Fruit fly (Drosophila melanogaster) whole organism, adult: ENCODE data around the gene Gr28b.

Experiments used
- CG1620 ChIP-seq: fragments of 200-800 bp; sonication (Bioruptor generic); optimal IDR thresholded peaks from 2 replicates; lab custom pipeline; 2016; ENCODE audit warnings: missing biosample characterization, missing genetic modification characterization
- Clk ChIP-seq: fragments of 200-800 bp; sonication (Bioruptor generic); optimal IDR thresholded peaks from 2 replicates; lab custom pipeline; 2017; ENCODE audit warnings: missing biosample characterization, missing genetic modification characterization
- Crg-1 ChIP-seq: fragments of 200-800 bp; sonication (Bioruptor generic); optimal IDR thresholded peaks from 2 replicates; lab custom pipeline; 2016; ENCODE audit warnings: missing biosample characterization, missing genetic modification characterization
- Mnt ChIP-seq: fragments of 200-800 bp; sonication (Bioruptor generic); optimal IDR thresholded peaks from 2 replicates; lab custom pipeline; 2016; ENCODE audit warnings: missing biosample characterization, mild to moderate bottlenecking, missing genetic modification characterization
- bab1 ChIP-seq: fragments of 200-800 bp; sonication (Bioruptor generic); optimal IDR thresholded peaks from 3 replicates; lab custom pipeline; 2019; ENCODE audit warnings: missing biosample characterization, mild to moderate bottlenecking, missing genetic modification characterization, moderate library complexity
- cic ChIP-seq: fragments of 200-800 bp; sonication (Bioruptor generic); optimal IDR thresholded peaks from 2 replicates; lab custom pipeline; 2017; ENCODE audit warnings: missing biosample characterization, mild to moderate bottlenecking, missing genetic modification characterization, moderate library complexity
- cnc ChIP-seq, 2 experiments: fragments of >200 bp; optimal IDR thresholded peaks; 2 replicates each; lab custom pipeline; 2017
- tj ChIP-seq: fragments of 200-800 bp; sonication (Bioruptor generic); optimal IDR thresholded peaks from 3 replicates; lab custom pipeline; 2017; ENCODE audit warnings: missing biosample characterization, mild to moderate bottlenecking, missing genetic modification characterization, moderate library complexity
- toe ChIP-seq: fragments of 200-800 bp; sonication (Bioruptor generic); optimal IDR thresholded peaks from 2 replicates; lab custom pipeline; 2016; ENCODE audit warnings: missing biosample characterization, missing genetic modification characterization

dm6 chr2L:7433337-7433956 lies 28.6 kb downstream of the Gr28b start, which contains the start of gene CG5958:
- TF ChIP-seq Clk (no peak), Crg-1 (GFP tag; lab: Kevin White, UChicago) (no peak), cnc (optimal IDR thresholded peaks at IDR 0.05; lab: Kevin White, UChicago) (no peak), toe (no peak), tj (no peak), bab1 (GFP tag; lab: Kevin White, UChicago) (no peak), Mnt (peak; percentile 22), cic (GFP tag; lab: Kevin White, UChicago) (no peak), CG1620 (GFP tag; lab: Kevin White, UChicago) (no peak)
